Fruit fly (Drosophila melanogaster) whole organism, pupa: ENCODE results near the gene CG13024.

ENCODE experiments used
- CG13204 ChIP-seq: fragments of 200-800 bp; sonication (Bioruptor generic); optimal IDR thresholded peaks from 2 replicates; lab custom pipeline; 2018; ENCODE audit warnings: missing biosample characterization, mild to moderate bottlenecking, missing genetic modification characterization, moderate library complexity
- CG14655 ChIP-seq: fragments of 200-800 bp; sonication (Bioruptor generic); optimal IDR thresholded peaks from 3 replicates; lab custom pipeline; 2017; ENCODE audit warnings: mild to moderate bottlenecking, missing biosample characterization, missing genetic modification reagents, missing genetic modification characterization
- CG34367 ChIP-seq: fragments of 200-800 bp; sonication (Bioruptor generic); optimal IDR thresholded peaks from 2 replicates; lab custom pipeline; 2018; ENCODE audit warnings: missing biosample characterization, mild to moderate bottlenecking, missing genetic modification characterization
- EcR ChIP-seq: fragments of 200-800 bp; sonication (Bioruptor generic); optimal IDR thresholded peaks from 3 replicates; lab custom pipeline; 2019; ENCODE audit warnings: missing biosample characterization, missing genetic modification characterization, mild to moderate bottlenecking, moderate library complexity, missing genetic modification reagents

DNA sequence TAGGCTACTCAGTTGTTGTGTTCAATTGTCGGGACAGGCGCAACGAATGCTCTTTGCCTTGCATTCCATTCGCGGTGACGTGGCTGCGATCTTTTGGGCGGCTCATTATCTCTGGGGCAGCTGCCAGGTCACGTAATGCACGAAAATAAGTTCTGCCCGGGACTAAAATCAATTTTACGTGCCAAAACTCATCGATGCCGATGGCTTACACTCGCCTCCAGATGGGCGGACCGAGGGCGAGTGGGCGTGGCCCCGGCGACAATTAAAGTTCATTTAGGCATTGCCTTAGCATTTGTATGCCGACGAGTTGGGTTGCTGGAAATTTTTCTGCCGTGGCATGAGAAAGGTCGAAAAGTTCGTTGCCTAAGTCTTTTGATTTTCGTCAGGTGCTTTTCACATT, 7.9 kb upstream of the CG13024 start:
- no peak for TF ChIP-seq CG34367
- no peak for TF ChIP-seq CG13204
- TF ChIP-seq CG14655 (GFP tag; lab: Kevin White, UChicago), result no peak
- TF ChIP-seq EcR, result no peak
